Worm (Caenorhabditis elegans) whole organism, midembryonic: ENCODE results near the gene F32A5.4.

Source experiments
- cog-1 ChIP-seq: sonication (generic microtip); optimal IDR thresholded peaks from 2 replicates; lab custom pipeline; 2016; ENCODE audit warnings: missing genetic modification characterization, missing compliant biosample characterization
- flt-1 ChIP-seq: fragments of 200-800 bp; sonication (Bioruptor generic); IDR thresholded peaks from 2 replicates; pipeline ENCODE4 v1.3.6; 2022; ENCODE audit warnings: missing genetic modification characterization, missing compliant biosample characterization
- klf-2 ChIP-seq: fragments of 200-800 bp; sonication (Bioruptor generic); conservative IDR thresholded peaks from 2 replicates; pipeline ENCODE4 v1.3.6; 2022; ENCODE audit warnings: missing genetic modification reagents, missing genetic modification characterization, missing compliant biosample characterization
- med-1 ChIP-seq: sonication (generic microtip); optimal IDR thresholded peaks from 2 replicates; lab custom pipeline; 2017; ENCODE audit warnings: missing genetic modification characterization, mild to moderate bottlenecking, missing compliant biosample characterization, antibody characterized with exemption, missing genetic modification reagents; ENCODE audit not compliant: insufficient read depth
- tab-1 ChIP-seq: fragments of 200-800 bp; sonication (Bioruptor generic); IDR thresholded peaks from 2 replicates; pipeline ENCODE4 v1.3.6; 2022; ENCODE audit warnings: missing genetic modification characterization, missing compliant biosample characterization
- ztf-23 ChIP-seq: fragments of 200-800 bp; sonication (Bioruptor generic); IDR thresholded peaks from 2 replicates; pipeline ENCODE4 v1.3.6; 2022; ENCODE audit warnings: missing genetic modification reagents, missing genetic modification characterization, missing compliant biosample characterization
- ztf-29 ChIP-seq: fragments of 200-800 bp; sonication (Bioruptor generic); IDR thresholded peaks from 2 replicates; pipeline ENCODE4 v1.3.6; 2022; ENCODE audit warnings: missing genetic modification reagents, missing genetic modification characterization, missing compliant biosample characterization

DNA sequence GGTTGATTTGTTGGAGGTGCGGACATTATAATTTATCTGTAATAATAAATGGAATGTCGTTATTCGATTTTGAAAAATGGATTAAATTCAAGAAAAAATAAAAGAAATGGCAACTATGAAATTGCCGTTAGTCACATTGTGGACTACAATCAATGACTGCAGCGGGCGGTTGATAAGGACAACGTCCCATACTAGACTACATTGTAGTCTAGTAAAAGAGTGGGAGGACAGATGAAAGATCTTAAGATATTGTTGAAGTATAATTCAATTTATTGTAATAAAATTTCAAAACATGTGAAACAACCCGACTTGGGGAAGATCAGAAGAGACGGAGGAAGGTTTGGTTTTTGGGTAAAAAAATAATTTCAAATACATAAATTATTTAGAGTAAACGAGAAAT, 23.0 kb downstream of the F32A5.4 start, which contains the start of the genes prx-13 and ada-2:
- TF ChIP-seq ztf-23 (GFP tag; lab: Robert Waterston, UW) (no peak), tab-1 (GFP tag; lab: Robert Waterston, UW) (no peak), flt-1 (GFP tag; lab: Robert Waterston, UW) (no peak), klf-2 (GFP tag; lab: Robert Waterston, UW) (no peak), cog-1 (tag; lab: Kevin White, UChicago) (no peak), ztf-29 (GFP tag; lab: Robert Waterston, UW) (no peak), med-1 (GFP tag; lab: Kevin White, UChicago) (no peak)
